Worm (Caenorhabditis elegans): ENCODE results near the gene wdr-48.

DNA sequence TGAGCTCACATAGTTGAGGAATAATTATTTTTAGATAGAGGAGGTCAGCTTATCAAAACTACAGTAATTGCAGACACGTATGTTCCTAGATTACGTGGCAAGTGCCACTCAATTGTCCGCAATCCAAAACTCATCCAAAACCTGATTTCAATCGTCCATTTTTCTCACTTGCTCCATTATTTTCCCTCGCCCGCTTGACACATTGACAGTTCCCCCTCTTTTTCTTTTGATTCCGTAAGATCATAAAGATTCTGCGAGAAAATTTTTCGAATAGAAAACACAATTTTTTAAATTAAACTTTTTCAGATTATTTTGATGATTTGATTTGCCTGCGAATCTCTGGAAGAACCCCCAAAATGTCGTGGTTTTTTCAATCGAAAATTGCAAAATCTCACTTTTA is 29.9 kb upstream of the wdr-48 start, which contains the start of gene M88.4:
- TF ChIP-seq snpc-4 (GFP tag; optimal IDR thresholded peaks at IDR 0.05) (no peak), snpc-4 (tag; optimal IDR thresholded peaks at IDR 0.05) (no peak), lin-35 (GFP tag; optimal IDR thresholded peaks at IDR 0.05) (no peak), him-1 (tag; optimal IDR thresholded peaks at IDR 0.05) (no peak), madf-8 (GFP tag; conservative IDR thresholded peaks at IDR 0.05) (no peak), egl-18 (GFP tag; IDR thresholded peaks at IDR 0.05) (no peak), chd-7 (tag; optimal IDR thresholded peaks at IDR 0.05) (no peak), ccch-3 (GFP tag; optimal IDR thresholded peaks at IDR 0.05) (no peak)

Data from whole organism, young adult.